Worm (Caenorhabditis elegans): ENCODE data around the gene gtap-2.

The gtap-2 gene

ce11 chrIII:9807560-9808046 is 741 bp upstream of the gtap-2 start:
- TF ChIP-seq ceh-13 (GFP tag; optimal IDR thresholded peaks at IDR 0.05) (no peak), sea-1 (GFP tag; conservative IDR thresholded peaks at IDR 0.05) (no peak), aly-1 (tag; optimal IDR thresholded peaks at IDR 0.05) (no peak), hmg-4 (GFP tag; optimal IDR thresholded peaks at IDR 0.05) (no peak), ceh-36 (tag; optimal IDR thresholded peaks at IDR 0.05) (no peak), tra-4 (tag; optimal IDR thresholded peaks at IDR 0.05) (no peak), hmbx-1 (tag; optimal IDR thresholded peaks at IDR 0.05) (no peak), B0310.2 (tag; optimal IDR thresholded peaks at IDR 0.05) (no peak), tbx-37 (GFP tag; conservative IDR thresholded peaks at IDR 0.05) (no peak), ets-7 (tag; optimal IDR thresholded peaks at IDR 0.05) (no peak), tbx-11 (GFP tag; IDR thresholded peaks at IDR 0.05) (no peak)

- TF ChIP-seq hmg-4 (GFP tag; optimal IDR thresholded peaks at IDR 0.05) (no peak), tbx-37 (GFP tag; conservative IDR thresholded peaks at IDR 0.05) (no peak), hmbx-1 (tag; optimal IDR thresholded peaks at IDR 0.05) (no peak), tbx-11 (GFP tag; IDR thresholded peaks at IDR 0.05) (no peak), scrt-1 (GFP tag; IDR thresholded peaks at IDR 0.05) (no peak), F13C5.2 (tag; optimal IDR thresholded peaks at IDR 0.05) (no peak), flt-1 (GFP tag; IDR thresholded peaks at IDR 0.05) (no peak), pes-1 (GFP tag; IDR thresholded peaks at IDR 0.05) (no peak), ets-7 (tag; optimal IDR thresholded peaks at IDR 0.05) (no peak), hnd-1 (tag; optimal IDR thresholded peaks at IDR 0.05) (no peak), sea-1 (GFP tag; conservative IDR thresholded peaks at IDR 0.05) (no peak), aly-1 (tag; optimal IDR thresholded peaks at IDR 0.05) (no peak), ama-1 (optimal IDR thresholded peaks at IDR 0.05) (no peak), ceh-36 (tag; optimal IDR thresholded peaks at IDR 0.05) (no peak), ceh-13 (GFP tag; optimal IDR thresholded peaks at IDR 0.05) (no peak)
Measured at ce11 chrIII:9813146-9813545, 4.8 kb downstream of the gtap-2 start, which contains the start of gene ZK632.14. TSS of gene ZK632.14 (plus strand) at chrIII:9813446.

ce11 chrIII:9817087-9817612 is 8.8 kb downstream of the gtap-2 start, which contains the start of gene cnx-1:
TSS of gene cnx-1 (minus strand) at chrIII:9817137.
- TF ChIP-seq aly-1 (tag; optimal IDR thresholded peaks at IDR 0.05) (peak; percentile 19), ceh-36 (tag; optimal IDR thresholded peaks at IDR 0.05) (no peak), B0310.2 (tag; optimal IDR thresholded peaks at IDR 0.05) (no peak), hmg-4 (GFP tag; optimal IDR thresholded peaks at IDR 0.05) (peak; percentile 73)

ce11 chrIII:9817894-9818293 is 9.6 kb downstream of the gtap-2 start:
- no peak for TF ChIP-seq hmbx-1 (tag; optimal IDR thresholded peaks at IDR 0.05)
- TF ChIP-seq sea-1 (GFP tag; conservative IDR thresholded peaks at IDR 0.05), result no peak
- no peak for TF ChIP-seq pes-1 (GFP tag; IDR thresholded peaks at IDR 0.05)
- no peak for TF ChIP-seq B0310.2 (tag; optimal IDR thresholded peaks at IDR 0.05)
- TF ChIP-seq scrt-1 (GFP tag; IDR thresholded peaks at IDR 0.05), result no peak
- no peak for TF ChIP-seq ama-1 (optimal IDR thresholded peaks at IDR 0.05)
- no peak for TF ChIP-seq hnd-1 (tag; optimal IDR thresholded peaks at IDR 0.05)

- TF ChIP-seq scrt-1 (GFP tag; IDR thresholded peaks at IDR 0.05), result peak; percentile 65; the same call in 1 of the 2 replicates
- TF ChIP-seq ceh-13 (GFP tag; optimal IDR thresholded peaks at IDR 0.05), result no peak
- peak; percentile 57 for TF ChIP-seq aly-1 (tag; optimal IDR thresholded peaks at IDR 0.05)
- no peak for TF ChIP-seq tbx-37 (GFP tag; conservative IDR thresholded peaks at IDR 0.05)
- no peak for TF ChIP-seq pes-1 (GFP tag; IDR thresholded peaks at IDR 0.05)
- peak; percentile 45 for TF ChIP-seq hmg-4 (GFP tag; optimal IDR thresholded peaks at IDR 0.05)
- no peak for TF ChIP-seq hmbx-1 (tag; optimal IDR thresholded peaks at IDR 0.05)
Measured at ce11 chrIII:9818763-9819162, 10.4 kb downstream of the gtap-2 start, which contains the start of gene panl-3. TSS of gene panl-3 (plus strand) at chrIII:9819056.

- TF ChIP-seq flt-1 (GFP tag; IDR thresholded peaks at IDR 0.05), result no peak
- no peak for TF ChIP-seq F13C5.2 (tag; optimal IDR thresholded peaks at IDR 0.05)
- TF ChIP-seq tbx-11 (GFP tag; IDR thresholded peaks at IDR 0.05), result no peak
- no peak for TF ChIP-seq scrt-1 (GFP tag; IDR thresholded peaks at IDR 0.05)
- TF ChIP-seq ceh-36 (tag; optimal IDR thresholded peaks at IDR 0.05), result no peak
- TF ChIP-seq ets-7 (tag; optimal IDR thresholded peaks at IDR 0.05), result no peak
- TF ChIP-seq tra-4 (tag; optimal IDR thresholded peaks at IDR 0.05), result no peak
- TF ChIP-seq hmbx-1 (tag; optimal IDR thresholded peaks at IDR 0.05), result no peak
- TF ChIP-seq ceh-13 (GFP tag; optimal IDR thresholded peaks at IDR 0.05), result no peak
- TF ChIP-seq tbx-37 (GFP tag; conservative IDR thresholded peaks at IDR 0.05), result no peak
- TF ChIP-seq hmg-4 (GFP tag; optimal IDR thresholded peaks at IDR 0.05), result no peak
- no peak for TF ChIP-seq hnd-1 (tag; optimal IDR thresholded peaks at IDR 0.05)
- no peak for TF ChIP-seq ama-1 (optimal IDR thresholded peaks at IDR 0.05)
- TF ChIP-seq pes-1 (GFP tag; IDR thresholded peaks at IDR 0.05), result no peak
Measured at ce11 chrIII:9822942-9823341, 14.6 kb downstream of the gtap-2 start, which contains the start of gene arl-5. TSS of gene arl-5 (plus strand) at chrIII:9823242.

- TF ChIP-seq tbx-37 (GFP tag; conservative IDR thresholded peaks at IDR 0.05), result no peak
- TF ChIP-seq ceh-36 (tag; optimal IDR thresholded peaks at IDR 0.05), result no peak
- TF ChIP-seq ceh-13 (GFP tag; optimal IDR thresholded peaks at IDR 0.05), result no peak
- no peak for TF ChIP-seq aly-1 (tag; optimal IDR thresholded peaks at IDR 0.05)
- no peak for TF ChIP-seq scrt-1 (GFP tag; IDR thresholded peaks at IDR 0.05)
- TF ChIP-seq tbx-11 (GFP tag; IDR thresholded peaks at IDR 0.05), result no peak
- no peak for TF ChIP-seq ets-7 (tag; optimal IDR thresholded peaks at IDR 0.05)
- no peak for TF ChIP-seq sea-1 (GFP tag; conservative IDR thresholded peaks at IDR 0.05)
- TF ChIP-seq ama-1 (optimal IDR thresholded peaks at IDR 0.05), result no peak
- TF ChIP-seq pes-1 (GFP tag; IDR thresholded peaks at IDR 0.05), result no peak
- TF ChIP-seq F13C5.2 (tag; optimal IDR thresholded peaks at IDR 0.05), result no peak
- TF ChIP-seq hnd-1 (tag; optimal IDR thresholded peaks at IDR 0.05), result no peak
- TF ChIP-seq B0310.2 (tag; optimal IDR thresholded peaks at IDR 0.05), result no peak
- no peak for TF ChIP-seq tra-4 (tag; optimal IDR thresholded peaks at IDR 0.05)
- no peak for TF ChIP-seq flt-1 (GFP tag; IDR thresholded peaks at IDR 0.05)
- no peak for TF ChIP-seq hmg-4 (GFP tag; optimal IDR thresholded peaks at IDR 0.05)
Measured at ce11 chrIII:9823748-9824147, 15.4 kb downstream of the gtap-2 start.
